Worm (Caenorhabditis elegans): ENCODE measurements around the gene F57A10.2.

The F57A10.2 gene

DNA sequence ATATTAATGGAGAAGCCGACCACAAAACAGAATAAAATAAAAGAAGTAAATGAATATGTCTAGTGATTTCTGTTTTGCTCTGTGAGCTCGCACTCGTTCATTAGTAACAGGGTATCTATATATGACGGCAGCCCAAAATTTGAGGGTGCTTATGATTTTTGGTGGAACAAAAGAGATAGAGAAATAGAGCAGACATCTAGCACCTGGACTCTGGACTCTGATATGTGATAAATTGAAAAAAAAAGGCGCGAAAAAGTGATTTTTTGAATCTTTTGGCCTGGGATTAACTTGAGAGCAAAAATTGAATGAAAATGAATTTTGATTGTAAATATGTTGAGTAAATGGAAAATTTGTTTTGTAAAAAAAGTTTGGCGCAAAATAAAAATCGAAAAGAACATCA, 10.3 kb downstream of the F57A10.2 start, which contains the start of gene nhr-283:
nhr-283 (minus strand) TSS at position 101 of the 400 bp plus-strand sequence.
- TF ChIP-seq fkh-8 (tag; optimal IDR thresholded peaks at IDR 0.05) (peak; percentile 24), lin-14 (GFP tag; optimal IDR thresholded peaks at IDR 0.05) (no peak)

DNA sequence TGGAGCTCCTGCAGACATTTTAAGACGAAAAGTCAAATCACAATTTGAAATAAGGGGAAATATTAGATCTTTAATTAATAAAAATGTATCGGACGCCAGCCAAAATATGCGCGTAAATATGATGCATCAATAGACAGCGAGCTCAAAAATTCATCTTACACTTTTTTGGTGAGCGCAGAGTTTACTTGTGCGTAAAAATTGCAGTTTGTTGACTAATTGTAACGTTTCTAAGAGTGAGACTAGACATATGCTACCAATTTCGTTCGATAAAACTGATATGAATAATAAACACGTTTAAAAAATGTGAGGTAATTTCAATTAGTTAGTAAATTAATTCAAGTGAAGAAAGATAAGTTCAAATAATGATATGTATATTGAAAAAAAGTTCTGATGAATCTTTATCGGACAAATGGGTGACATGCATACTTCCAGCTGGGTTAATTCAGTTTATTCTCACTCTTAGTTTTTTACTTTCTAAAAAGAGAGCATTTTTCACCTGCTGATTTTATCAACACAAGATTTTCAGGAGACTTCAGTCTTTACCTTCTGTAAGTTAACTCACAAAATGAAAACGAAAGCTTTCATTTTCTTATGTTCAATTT, 12.9 kb downstream of the F57A10.2 start, which contains the start of the genes nhr-285 and irld-52:
nhr-285 (minus strand) TSS at position 101 of the 602 bp plus-strand sequence.
irld-52 (plus strand) TSS at position 552 of the 602 bp plus-strand sequence.
- TF ChIP-seq sptf-1 (tag; optimal IDR thresholded peaks at IDR 0.05) (no peak), F16B12.6 (tag; optimal IDR thresholded peaks at IDR 0.05) (no peak), nhr-71 (tag; optimal IDR thresholded peaks at IDR 0.05) (no peak), aha-1 (tag; optimal IDR thresholded peaks at IDR 0.05) (no peak), swsn-7 (tag; optimal IDR thresholded peaks at IDR 0.05) (no peak), pag-3 (tag; optimal IDR thresholded peaks at IDR 0.05; ENCODE audit: borderline replicate concordance, insufficient read depth) (no peak), hpl-2 (GFP tag; optimal IDR thresholded peaks at IDR 0.05) (no peak)

DNA sequence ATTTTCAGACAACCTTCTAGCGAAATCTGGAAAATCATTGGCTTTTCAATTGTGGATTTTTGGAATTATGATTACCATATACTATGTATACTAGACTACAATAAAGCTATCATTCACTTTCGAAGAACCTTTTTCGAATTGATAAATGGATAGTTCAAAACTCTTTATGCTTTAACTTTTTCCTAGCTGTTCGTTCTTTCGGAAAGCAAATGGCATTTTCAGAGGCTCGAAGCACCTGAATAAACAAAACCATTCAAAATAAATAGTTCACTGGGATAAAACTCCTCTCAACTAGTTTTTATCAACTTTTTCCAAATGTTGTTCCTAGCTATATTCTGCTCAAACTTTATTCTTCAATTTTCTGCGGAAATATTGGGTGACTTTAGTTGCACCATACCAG, 14.7 kb downstream of the F57A10.2 start, which contains the start of gene T26E4.2:
T26E4.2 (plus strand) TSS at position 301 of the 400 bp plus-strand sequence.
- no peak for TF ChIP-seq rnt-1 (tag; optimal IDR thresholded peaks at IDR 0.05)
- TF ChIP-seq hpl-2 (GFP tag; optimal IDR thresholded peaks at IDR 0.05): no peak
- no peak for TF ChIP-seq hlh-4 (tag; optimal IDR thresholded peaks at IDR 0.05)
- TF ChIP-seq mep-1 (tag; optimal IDR thresholded peaks at IDR 0.05): no peak
- TF ChIP-seq dpl-1 (GFP tag; optimal IDR thresholded peaks at IDR 0.05): no peak
- no peak for TF ChIP-seq efl-1 (optimal IDR thresholded peaks at IDR 0.05)
- no peak for TF ChIP-seq efl-1 (GFP tag; optimal IDR thresholded peaks at IDR 0.05 in 1 of 2)
- TF ChIP-seq ceh-8 (GFP tag; optimal IDR thresholded peaks at IDR 0.05): no peak
- no peak for TF ChIP-seq vab-15 (tag; optimal IDR thresholded peaks at IDR 0.05)
- no peak for TF ChIP-seq blmp-1 (tag; optimal IDR thresholded peaks at IDR 0.05)

DNA sequence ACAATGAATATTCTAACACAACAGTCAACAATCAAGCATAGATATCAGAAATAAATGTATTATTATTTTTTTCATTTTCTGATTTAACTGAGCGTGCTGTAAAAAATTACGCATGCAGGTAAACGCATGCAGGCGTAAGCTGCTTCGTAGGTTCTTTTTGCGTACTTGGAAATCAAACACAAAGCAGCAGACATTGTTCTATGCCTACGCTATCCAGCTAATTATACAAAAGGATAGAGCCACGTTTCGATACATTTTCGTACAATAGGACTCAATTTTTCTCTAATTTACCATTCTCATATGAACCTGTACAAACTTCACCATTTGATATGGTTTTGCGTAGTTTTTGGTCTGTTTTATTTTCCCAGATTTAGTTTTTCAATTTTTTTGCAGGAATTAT, 16.1 kb downstream of the F57A10.2 start, which contains the start of gene T26E4.3:
T26E4.3 (plus strand) TSS at position 301 of the 400 bp plus-strand sequence.
- TF ChIP-seq C04F5.9 (tag; optimal IDR thresholded peaks at IDR 0.05) (no peak), pqm-1 (tag; optimal IDR thresholded peaks at IDR 0.05) (no peak), ztf-11 (tag; optimal IDR thresholded peaks at IDR 0.05) (no peak), rnt-1 (tag; optimal IDR thresholded peaks at IDR 0.05) (no peak), pax-3 (tag; optimal IDR thresholded peaks at IDR 0.05) (no peak), nhr-84 (tag; optimal IDR thresholded peaks at IDR 0.05) (no peak)

DNA sequence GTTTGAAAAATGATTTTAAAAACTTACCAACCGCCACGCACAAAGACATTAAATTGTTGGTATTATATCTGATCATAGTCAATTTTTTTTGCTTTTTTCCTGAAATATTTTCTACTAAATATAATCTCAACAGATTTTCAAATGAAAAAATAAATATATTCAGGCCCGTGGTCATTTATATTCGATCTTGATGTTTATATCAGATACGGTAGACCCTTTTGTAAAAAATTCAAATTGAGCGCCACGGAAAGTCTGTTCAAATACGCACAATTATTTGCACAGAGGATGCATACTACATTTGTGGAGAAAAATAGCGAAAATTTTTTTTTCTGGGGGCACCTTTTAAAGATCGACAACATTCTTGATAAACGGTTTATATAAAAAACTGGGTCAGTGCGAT, 26.0 kb downstream of the F57A10.2 start, which contains the start of gene T26E4.4:
T26E4.4 (minus strand) TSS at position 101 of the 400 bp plus-strand sequence.
- no peak for TF ChIP-seq efl-3 (GFP tag; optimal IDR thresholded peaks at IDR 0.05)
- TF ChIP-seq pax-3 (tag; optimal IDR thresholded peaks at IDR 0.05): no peak
- TF ChIP-seq ces-1 (GFP tag; optimal IDR thresholded peaks at IDR 0.05): no peak
- no peak for TF ChIP-seq nhr-90 (tag; optimal IDR thresholded peaks at IDR 0.05; ENCODE audit: poor library complexity)

DNA sequence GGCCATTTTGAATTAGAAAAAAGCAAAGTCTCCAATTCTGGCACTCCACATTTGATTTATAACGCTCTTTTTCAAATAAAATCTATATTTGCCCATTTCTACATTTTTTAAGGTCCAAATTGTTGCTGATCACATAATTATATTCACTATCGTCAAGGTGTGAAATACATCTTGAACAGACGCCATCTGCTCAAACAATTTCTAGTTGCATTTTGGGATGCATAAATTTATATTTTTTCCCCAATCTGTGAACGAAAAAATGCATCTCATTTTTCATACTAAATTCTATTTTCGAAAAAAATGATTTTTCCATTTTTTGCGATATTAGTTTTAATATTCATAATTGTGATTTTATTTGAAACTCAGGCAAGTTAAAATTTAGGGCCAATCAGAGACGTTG, 26.9 kb downstream of the F57A10.2 start, which contains the start of gene T26E4.7:
T26E4.7 (plus strand) TSS at position 301 of the 400 bp plus-strand sequence.
- TF ChIP-seq hpl-2 (GFP tag; optimal IDR thresholded peaks at IDR 0.05) (no peak), nhr-237 (tag; optimal IDR thresholded peaks at IDR 0.05) (no peak), irx-1 (tag; optimal IDR thresholded peaks at IDR 0.05) (no peak), mab-9 (GFP tag; IDR thresholded peaks at IDR 0.05) (no peak), fkh-8 (tag; optimal IDR thresholded peaks at IDR 0.05) (no peak), mep-1 (tag; optimal IDR thresholded peaks at IDR 0.05) (no peak), lir-3 (tag; optimal IDR thresholded peaks at IDR 0.05; ENCODE audit: poor library complexity) (no peak), C04F5.9 (tag; optimal IDR thresholded peaks at IDR 0.05) (no peak), egl-13 (tag; optimal IDR thresholded peaks at IDR 0.05) (no peak), ets-5 (GFP tag; IDR thresholded peaks at IDR 0.05) (no peak), grh-1 (GFP tag; IDR thresholded peaks at IDR 0.05) (no peak), jun-1 (tag; optimal IDR thresholded peaks at IDR 0.05) (no peak), nhr-76 (tag; optimal IDR thresholded peaks at IDR 0.05) (no peak), nhr-90 (tag; optimal IDR thresholded peaks at IDR 0.05; ENCODE audit: poor library complexity) (no peak), ceh-82 (tag; optimal IDR thresholded peaks at IDR 0.05) (no peak)

All from whole organism, L1 larva.